Worm (Caenorhabditis elegans): ENCODE measurements around the gene tat-1.

- TF ChIP-seq hlh-13 (GFP tag; optimal IDR thresholded peaks at IDR 0.05) (no peak), ceh-30 (tag; optimal IDR thresholded peaks at IDR 0.05) (no peak), unc-86 (tag; optimal IDR thresholded peaks at IDR 0.05) (no peak), madf-2 (tag; optimal IDR thresholded peaks at IDR 0.05) (no peak), K02D7.2 (tag; optimal IDR thresholded peaks at IDR 0.05) (no peak), T23F11.4 (GFP tag; optimal IDR thresholded peaks at IDR 0.05) (no peak)
Observed at ce11 chrIII:12373306-12373705, 48.2 kb downstream of the tat-1 start.

All from whole organism, late embryonic.